Worm (Caenorhabditis elegans) whole organism, late embryonic: Measurements from ENCODE around the gene ZK1248.15.

Source experiments
- F13H6.1 ChIP-seq: sonication (generic microtip); optimal IDR thresholded peaks from 2 replicates; lab custom pipeline; 2016; ENCODE audit warnings: missing genetic modification characterization, missing compliant biosample characterization
- ceh-19 ChIP-seq: fragments of 200-800 bp; sonication (Bioruptor generic); optimal IDR thresholded peaks from 2 replicates; lab custom pipeline; 2018; ENCODE audit warnings: mild to moderate bottlenecking, missing genetic modification characterization, missing compliant biosample characterization
- ceh-30 ChIP-seq: fragments of 150-350 bp; optimal IDR thresholded peaks from 2 replicates; lab custom pipeline; 2014; ENCODE audit warnings: missing biosample characterization, missing genetic modification characterization
- ceh-34 ChIP-seq: sonication (generic microtip); optimal IDR thresholded peaks from 2 replicates; lab custom pipeline; 2016; ENCODE audit warnings: mild to moderate bottlenecking, missing genetic modification characterization, missing compliant biosample characterization
- ceh-48 ChIP-seq: sonication (generic microtip); optimal IDR thresholded peaks from 2 replicates; lab custom pipeline; 2016; ENCODE audit warnings: missing genetic modification characterization, inconsistent platforms, missing compliant biosample characterization
- hlh-8 ChIP-seq: sonication (generic microtip); optimal IDR thresholded peaks from 2 replicates; lab custom pipeline; 2016; ENCODE audit warnings: missing genotype, missing genetic modification characterization, missing compliant biosample characterization
- pha-4 ChIP-seq: fragments of 150-350 bp; optimal IDR thresholded peaks from 2 replicates; lab custom pipeline; 2018; ENCODE audit warnings: missing biosample characterization, missing genetic modification reagents, missing genetic modification characterization
- rnt-1 ChIP-seq: sonication (generic microtip); optimal IDR thresholded peaks from 2 replicates; lab custom pipeline; 2016; ENCODE audit warnings: missing genetic modification characterization, missing compliant biosample characterization
- tbx-2 ChIP-seq: sonication (generic microtip); optimal IDR thresholded peaks from 2 replicates; lab custom pipeline; 2016; ENCODE audit warnings: missing genetic modification characterization, missing compliant biosample characterization
- zip-5 ChIP-seq: sonication (generic microtip); optimal IDR thresholded peaks from 2 replicates; lab custom pipeline; 2016; ENCODE audit warnings: missing genetic modification characterization, missing compliant biosample characterization

DNA sequence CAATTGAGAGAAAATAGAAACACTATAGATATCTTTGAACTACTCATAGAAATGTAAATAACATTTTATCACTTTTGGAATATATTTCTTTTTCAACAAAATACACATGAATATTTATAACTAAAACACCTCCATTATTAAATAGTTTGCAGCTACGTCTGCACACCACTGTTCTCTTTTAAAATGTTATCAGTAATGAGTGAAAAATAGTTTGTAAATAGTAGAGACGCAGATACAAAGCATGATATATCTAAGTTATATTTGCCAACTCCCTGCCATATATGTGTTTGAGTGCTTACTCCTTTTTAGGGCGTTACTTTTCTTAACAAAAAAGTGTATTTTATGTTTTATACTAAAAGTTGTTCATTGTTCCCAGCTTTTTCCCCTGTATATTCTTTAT is 7.8 kb upstream of the ZK1248.15 start:
- TF ChIP-seq ceh-19 (GFP tag; lab: Kevin White, UChicago): no peak
- TF ChIP-seq hlh-8: no peak
- no peak for TF ChIP-seq zip-5 (tag; lab: Kevin White, UChicago)
- no peak for TF ChIP-seq ceh-34 (tag; lab: Kevin White, UChicago)
- no peak for TF ChIP-seq ceh-48
- no peak for TF ChIP-seq rnt-1 (tag; lab: Kevin White, UChicago)
- no peak for TF ChIP-seq ceh-30 (tag; lab: Kevin White, UChicago)
- TF ChIP-seq F13H6.1 (tag; lab: Kevin White, UChicago): no peak
- no peak for TF ChIP-seq tbx-2
- TF ChIP-seq pha-4 (tag; lab: Kevin White, UChicago): no peak
